Worm (Caenorhabditis elegans): ENCODE data around the gene mboa-1.

- no peak; the same call in 1 of the 2 replicates for TF ChIP-seq T26A8.4 (GFP tag; IDR thresholded peaks at IDR 0.05)
- no peak for TF ChIP-seq fkh-10 (GFP tag; optimal IDR thresholded peaks at IDR 0.05)
- no peak for TF ChIP-seq ceh-44 (GFP tag; IDR thresholded peaks at IDR 0.05)
- no peak for TF ChIP-seq nhr-76 (tag; optimal IDR thresholded peaks at IDR 0.05)
- TF ChIP-seq nhr-25 (tag; optimal IDR thresholded peaks at IDR 0.05; ENCODE audit: borderline replicate concordance, insufficient read depth) = peak; percentile 24
- peak; percentile 36; the same call in 1 of the 2 replicates for TF ChIP-seq pha-4 (GFP tag; IDR thresholded peaks at IDR 0.05)
- TF ChIP-seq pha-4 (tag; optimal IDR thresholded peaks at IDR 0.05) = no peak
- no peak for TF ChIP-seq unc-39 (tag; optimal IDR thresholded peaks at IDR 0.05)
- TF ChIP-seq ces-1 (GFP tag; optimal IDR thresholded peaks at IDR 0.05) = no peak
- no peak for TF ChIP-seq T20F7.1 (GFP tag; optimal IDR thresholded peaks at IDR 0.05)
- no peak for TF ChIP-seq mxl-2 (GFP tag; conservative IDR thresholded peaks at IDR 0.05)
- TF ChIP-seq spr-3 (GFP tag; optimal IDR thresholded peaks at IDR 0.05) = no peak
Measured at ce11 chrX:16040207-16040716, 9.7 kb downstream of the mboa-1 start, which contains the start of gene B0395.3.
